Worm (Caenorhabditis elegans) whole organism, L4 larva: ENCODE data around the gene pepm-1.

Experiments used
- F10B5.3 ChIP-seq: sonication (generic microtip); optimal IDR thresholded peaks from 2 replicates; lab custom pipeline; 2016; ENCODE audit warnings: mild to moderate bottlenecking, missing genetic modification characterization, missing compliant biosample characterization
- aly-2 ChIP-seq: sonication (generic microtip); optimal IDR thresholded peaks from 2 replicates; lab custom pipeline; 2018; ENCODE audit warnings: missing biosample characterization, missing genetic modification characterization
- ama-1 ChIP-seq: fragments of 150-350 bp; optimal IDR thresholded peaks from 2 replicates; lab custom pipeline; 2014; ENCODE audit warnings: inconsistent platforms, mixed read lengths
- snpc-4 ChIP-seq: fragments of 150-350 bp; optimal IDR thresholded peaks from 2 replicates; lab custom pipeline; 2014; ENCODE audit warnings: missing biosample characterization, missing genetic modification characterization
- spr-3 ChIP-seq: fragments of 200-800 bp; sonication (Bioruptor generic); optimal IDR thresholded peaks from 2 replicates; lab custom pipeline; 2018; ENCODE audit warnings: mild to moderate bottlenecking, missing genetic modification characterization, missing compliant biosample characterization

DNA sequence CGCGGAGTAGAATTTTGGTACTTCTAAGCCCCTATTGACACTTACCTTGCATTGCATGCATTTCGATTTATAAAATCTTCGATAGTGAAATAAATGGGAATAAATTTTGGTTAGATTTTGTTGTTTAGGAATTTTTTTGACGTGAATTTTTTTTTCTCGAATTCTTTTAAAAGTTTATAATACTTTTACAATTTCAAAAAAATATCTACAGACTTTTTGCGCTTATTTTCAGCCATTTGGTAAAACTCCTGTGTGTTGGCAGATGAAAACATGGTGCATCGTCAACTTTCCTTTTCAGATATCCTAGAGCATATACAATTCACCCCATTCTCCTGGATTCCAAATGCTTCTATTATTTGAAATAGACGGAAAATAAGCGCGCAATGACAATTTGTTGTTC, 38.3 kb upstream of the pepm-1 start, which contains the start of gene F14D7.18:
- TF ChIP-seq snpc-4 (tag; lab: Kevin White, UChicago): no peak
- no peak for TF ChIP-seq F10B5.3 (tag; lab: Kevin White, UChicago)
- TF ChIP-seq ama-1 (lab: Kevin White, UChicago): no peak
- no peak for TF ChIP-seq spr-3 (GFP tag; lab: Kevin White, UChicago)
- TF ChIP-seq aly-2: no peak
